Fruit fly (Drosophila melanogaster) whole organism, embryonic: ENCODE results near the gene Arp10.

Source experiments
- Antp ChIP-seq: fragments of 200-800 bp; sonication (Bioruptor generic); optimal IDR thresholded peaks from 3 replicates; lab custom pipeline; 2016; ENCODE audit warnings: missing biosample characterization, missing genetic modification characterization
- Awh ChIP-seq: fragments of 200-800 bp; sonication (Bioruptor generic); IDR thresholded peaks from 2 replicates; pipeline ENCODE4, ENCODE4 v1.3.6; 2022; ENCODE audit warnings: missing biosample characterization, missing genetic modification characterization
- Bdp1 ChIP-seq: fragments of 200-800 bp; sonication (Bioruptor generic); optimal IDR thresholded peaks from 3 replicates; lab custom pipeline; 2016; ENCODE audit warnings: missing biosample characterization, missing genetic modification characterization
- BtbVII ChIP-seq: fragments of 200-800 bp; sonication (Bioruptor generic); optimal IDR thresholded peaks from 3 replicates; lab custom pipeline; 2017; ENCODE audit warnings: missing biosample characterization, mild to moderate bottlenecking, missing genetic modification characterization
- CG10462 ChIP-seq: fragments of 200-800 bp; sonication (Bioruptor generic); optimal IDR thresholded peaks from 2 replicates; lab custom pipeline; 2016; ENCODE audit warnings: missing biosample characterization, missing genetic modification characterization
- CG10959 ChIP-seq: fragments of 200-800 bp; sonication (Bioruptor generic); IDR thresholded peaks from 2 replicates; pipeline ENCODE4 v1.3.6; 2022; ENCODE audit warnings: missing biosample characterization, missing genetic modification characterization
- CG11093 ChIP-seq: fragments of 200-800 bp; sonication (Bioruptor generic); IDR thresholded peaks from 3 replicates; pipeline ENCODE4 v1.3.6; 2022; ENCODE audit warnings: missing biosample characterization, missing genetic modification characterization
- CG11696 ChIP-seq: fragments of 200-800 bp; sonication (Bioruptor generic); IDR thresholded peaks from 2 replicates; pipeline ENCODE4 v1.3.6; 2022; ENCODE audit warnings: missing biosample characterization, missing genetic modification characterization
- CG13123 ChIP-seq: fragments of 200-800 bp; sonication (Bioruptor generic); optimal IDR thresholded peaks from 2 replicates; lab custom pipeline; 2016; ENCODE audit warnings: missing biosample characterization, missing genetic modification characterization
- CG15011 ChIP-seq: fragments of 200-800 bp; sonication (Bioruptor generic); optimal IDR thresholded peaks from 3 replicates; lab custom pipeline; 2018; ENCODE audit warnings: missing biosample characterization, mild to moderate bottlenecking, missing genetic modification characterization
- CG15269 ChIP-seq: fragments of 200-800 bp; sonication (Bioruptor generic); optimal IDR thresholded peaks from 2 replicates; lab custom pipeline; 2018; ENCODE audit warnings: missing biosample characterization, mild to moderate bottlenecking, missing genetic modification characterization, moderate library complexity
- CG15601 ChIP-seq: fragments of 200-800 bp; sonication (Bioruptor generic); optimal IDR thresholded peaks from 3 replicates; lab custom pipeline; 2019; ENCODE audit warnings: missing biosample characterization, mild to moderate bottlenecking, missing genetic modification characterization, moderate library complexity
- CG16813 ChIP-seq: fragments of 200-800 bp; sonication (Bioruptor generic); IDR thresholded peaks from 3 replicates; pipeline ENCODE4 v1.3.6; 2022; ENCODE audit warnings: missing biosample characterization, missing genetic modification characterization; ENCODE audit not compliant: partially characterized antibody
- CG17359 ChIP-seq: fragments of 200-800 bp; sonication (Bioruptor generic); optimal IDR thresholded peaks from 3 replicates; lab custom pipeline; 2018; ENCODE audit warnings: missing biosample characterization, mild to moderate bottlenecking, missing genetic modification characterization, moderate library complexity
- CG17612 ChIP-seq: fragments of 200-800 bp; sonication (Bioruptor generic); IDR thresholded peaks from 2 replicates; pipeline ENCODE4 v1.3.6; 2022; ENCODE audit warnings: missing biosample characterization, missing genetic modification characterization
- CG18011 ChIP-seq: fragments of 200-800 bp; sonication (Bioruptor generic); optimal IDR thresholded peaks from 2 replicates; lab custom pipeline; 2017; ENCODE audit warnings: missing biosample characterization, missing genetic modification characterization, mild to moderate bottlenecking, moderate library complexity, missing genotype
- CG2120 ChIP-seq: fragments of 200-800 bp; sonication (Bioruptor generic); optimal IDR thresholded peaks from 3 replicates; lab custom pipeline; 2016; ENCODE audit warnings: missing biosample characterization, missing genetic modification characterization
- CG30403 ChIP-seq: fragments of 200-800 bp; sonication (Bioruptor generic); optimal IDR thresholded peaks from 3 replicates; lab custom pipeline; 2016; ENCODE audit warnings: missing biosample characterization, missing genetic modification characterization
- CG31441 ChIP-seq: fragments of 200-800 bp; sonication (Bioruptor generic); IDR thresholded peaks from 2 replicates; pipeline ENCODE4 v1.3.6; 2022; ENCODE audit warnings: missing biosample characterization, missing genetic modification characterization
- CG4360 ChIP-seq: fragments of 200-800 bp; sonication (Bioruptor generic); IDR thresholded peaks from 2 replicates; pipeline ENCODE4 v1.3.6; 2022; ENCODE audit warnings: missing biosample characterization, missing genetic modification characterization
- CG43689 ChIP-seq: fragments of 200-800 bp; sonication (Bioruptor generic); IDR thresholded peaks from 2 replicates; pipeline ENCODE4 v1.3.6; 2022; ENCODE audit warnings: missing biosample characterization, missing genetic modification characterization
- CG4820 ChIP-seq: fragments of 200-800 bp; sonication (Bioruptor generic); optimal IDR thresholded peaks from 3 replicates; lab custom pipeline; 2016; ENCODE audit warnings: missing biosample characterization, missing genetic modification characterization
- CG5180 ChIP-seq: fragments of 200-800 bp; sonication (Bioruptor generic); optimal IDR thresholded peaks from 3 replicates; lab custom pipeline; 2017; ENCODE audit warnings: missing biosample characterization, missing genetic modification characterization, mild to moderate bottlenecking, moderate library complexity, missing genetic modification reagents
- CG6765 ChIP-seq: fragments of 200-800 bp; sonication (Bioruptor generic); optimal IDR thresholded peaks from 3 replicates; lab custom pipeline; 2017; ENCODE audit warnings: missing biosample characterization, mild to moderate bottlenecking, missing genetic modification characterization
- CG8359 ChIP-seq: fragments of 200-800 bp; sonication (Bioruptor generic); optimal IDR thresholded peaks from 2 replicates; lab custom pipeline; 2017; ENCODE audit warnings: missing biosample characterization, mild to moderate bottlenecking, missing genetic modification characterization, borderline replicate concordance
- Dek ChIP-seq: fragments of 200-800 bp; sonication (Bioruptor generic); optimal IDR thresholded peaks from 3 replicates; lab custom pipeline; 2019; ENCODE audit warnings: missing biosample characterization, mild to moderate bottlenecking, missing genetic modification characterization, moderate library complexity
- Doc3 ChIP-seq: fragments of 200-800 bp; sonication (Bioruptor generic); IDR thresholded peaks from 3 replicates; pipeline ENCODE4 v1.3.6; 2022; ENCODE audit warnings: missing biosample characterization, missing genetic modification characterization; ENCODE audit not compliant: partially characterized antibody
- Fer1 ChIP-seq: fragments of 200-800 bp; sonication (Bioruptor generic); optimal IDR thresholded peaks from 2 replicates; lab custom pipeline; 2017; ENCODE audit warnings: missing biosample characterization, mild to moderate bottlenecking, missing genetic modification characterization
- HmgZ ChIP-seq: fragments of 200-800 bp; sonication (Bioruptor generic); optimal IDR thresholded peaks from 2 replicates; lab custom pipeline; 2018; ENCODE audit warnings: missing biosample characterization, mild to moderate bottlenecking, missing genetic modification characterization
- MTF-1 ChIP-seq: fragments of 200-800 bp; sonication (Bioruptor generic); optimal IDR thresholded peaks from 2 replicates; lab custom pipeline; 2018; ENCODE audit warnings: missing biosample characterization, mild to moderate bottlenecking, missing genetic modification characterization, borderline replicate concordance
- Mrtf ChIP-seq: fragments of 200-800 bp; sonication (Bioruptor generic); IDR thresholded peaks from 3 replicates; pipeline ENCODE4 v1.3.6; 2022; ENCODE audit warnings: missing biosample characterization, missing genetic modification characterization
- NC2β ChIP-seq: fragments of 200-800 bp; sonication (Bioruptor generic); optimal IDR thresholded peaks from 2 replicates; lab custom pipeline; 2016; ENCODE audit warnings: missing biosample characterization, missing genetic modification characterization
- Rx ChIP-seq: fragments of 200-800 bp; sonication (Bioruptor generic); IDR thresholded peaks from 2 replicates; pipeline ENCODE4 v1.3.6; 2022; ENCODE audit warnings: missing biosample characterization, missing genetic modification characterization
- Six4 ChIP-seq: fragments of 200-800 bp; sonication (Bioruptor generic); optimal IDR thresholded peaks from 2 replicates; lab custom pipeline; 2016; ENCODE audit warnings: missing biosample characterization, missing genetic modification characterization
- Sry-β ChIP-seq: fragments of 200-800 bp; sonication (Bioruptor generic); optimal IDR thresholded peaks from 2 replicates; lab custom pipeline; 2018; ENCODE audit warnings: missing biosample characterization, mild to moderate bottlenecking, missing genetic modification characterization, moderate library complexity
- Stat92E ChIP-seq, 3 experiments: fragments of >200 bp in 2 of 3; fragments of 200-800 bp in 1 of 3; sonication (Bioruptor generic) in 1 of 3; optimal IDR thresholded peaks; 2 replicates each; lab custom pipeline; 2017 to 2019; ENCODE audit warnings: missing biosample characterization in 3 of 3, missing genetic modification characterization in 3 of 3, mild to moderate bottlenecking in 1 of 3, moderate library complexity in 1 of 3
- Xrp1 ChIP-seq: fragments of 200-800 bp; sonication (Bioruptor generic); IDR thresholded peaks from 2 replicates; pipeline ENCODE4 v1.3.6; 2022; ENCODE audit warnings: missing biosample characterization, missing genetic modification characterization
- dysf ChIP-seq: fragments of 200-800 bp; sonication (Bioruptor generic); IDR thresholded peaks from 3 replicates; pipeline ENCODE4 v1.3.6; 2022; ENCODE audit warnings: missing biosample characterization, missing genetic modification characterization
- en ChIP-seq: fragments of 200-800 bp; sonication (Bioruptor generic); optimal IDR thresholded peaks from 2 replicates; lab custom pipeline; 2016; ENCODE audit warnings: missing biosample characterization, missing genetic modification characterization
- fru ChIP-seq: fragments of >200 bp; optimal IDR thresholded peaks from 2 replicates; lab custom pipeline; 2017
- gcm ChIP-seq: fragments of 200-800 bp; sonication (Bioruptor generic); optimal IDR thresholded peaks from 2 replicates; lab custom pipeline; 2019; ENCODE audit warnings: missing biosample characterization, mild to moderate bottlenecking, missing genetic modification characterization, moderate library complexity
- mam ChIP-seq: fragments of 200-800 bp; sonication (Bioruptor generic); optimal IDR thresholded peaks from 3 replicates; lab custom pipeline; 2016; ENCODE audit warnings: missing biosample characterization, missing genetic modification characterization
- seq ChIP-seq: fragments of 200-800 bp; sonication (Bioruptor generic); IDR thresholded peaks from 2 replicates; pipeline ENCODE4 v1.3.6; 2022; ENCODE audit warnings: missing biosample characterization, missing genetic modification characterization
- sisA ChIP-seq: fragments of 200-800 bp; sonication (Bioruptor generic); IDR thresholded peaks from 2 replicates; pipeline ENCODE4 v1.3.6; 2022; ENCODE audit warnings: missing biosample characterization, missing genetic modification characterization
- sr ChIP-seq: fragments of 200-800 bp; sonication (Bioruptor generic); IDR thresholded peaks from 3 replicates; pipeline ENCODE4 v1.3.6; 2022; ENCODE audit warnings: missing biosample characterization, missing genetic modification characterization
- trem ChIP-seq: fragments of 200-800 bp; optimal IDR thresholded peaks from 3 replicates; lab custom pipeline; 2019; ENCODE audit warnings: missing biosample characterization, mild to moderate bottlenecking, missing genetic modification characterization, moderate library complexity
- usp ChIP-seq: fragments of >200 bp; optimal IDR thresholded peaks from 2 replicates; lab custom pipeline; 2017; ENCODE audit warnings: missing biosample characterization, missing genetic modification characterization
- vvl ChIP-seq: fragments of 200-800 bp; sonication (Bioruptor generic); IDR thresholded peaks from 2 replicates; pipeline ENCODE4 v1.3.6; 2022; ENCODE audit warnings: missing biosample characterization, missing genetic modification characterization
- wor ChIP-seq: fragments of 200-800 bp; sonication (Bioruptor generic); IDR thresholded peaks from 2 replicates; pipeline ENCODE4 v1.3.6; 2022; ENCODE audit warnings: missing biosample characterization, missing genetic modification characterization
- yki ChIP-seq: fragments of >200 bp; optimal IDR thresholded peaks from 3 replicates; lab custom pipeline; 2018

Gene Arp10

DNA sequence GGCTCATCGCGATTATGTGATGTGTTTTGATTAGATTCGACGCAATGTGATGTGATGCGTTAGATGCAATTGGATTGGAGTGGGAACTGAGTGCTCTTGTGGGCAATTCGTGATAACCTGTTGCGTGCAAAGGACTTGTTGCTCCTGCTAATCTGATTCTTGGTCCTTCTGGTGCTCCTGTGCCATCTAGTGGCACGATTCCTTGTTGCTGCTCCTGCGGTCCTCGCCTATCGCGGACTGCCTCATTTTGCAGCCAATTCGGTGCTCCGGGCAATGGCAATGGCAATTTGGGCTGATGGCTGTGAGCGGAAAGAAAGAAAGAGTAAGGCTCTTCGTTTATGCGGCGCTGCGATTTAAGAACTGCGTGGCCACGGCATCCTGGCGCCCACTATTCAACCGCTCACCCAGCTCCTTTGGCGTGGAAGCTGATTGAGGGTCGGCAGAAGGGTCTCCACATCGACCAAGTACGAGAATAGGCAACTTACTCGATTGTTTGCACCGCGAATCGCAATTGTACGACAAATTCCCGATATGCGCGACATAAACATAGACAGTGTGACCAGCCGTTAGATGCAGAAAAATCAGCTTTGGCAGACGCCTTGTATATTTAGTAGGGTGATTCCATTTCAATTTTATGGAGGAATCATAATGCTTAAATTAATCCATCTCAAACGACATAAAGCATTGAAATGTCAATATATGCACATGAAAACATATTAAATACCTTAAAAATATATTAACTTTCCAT lies 47.1 kb upstream of the Arp10 start, which contains the start of gene Mer (continued):
- TF ChIP-seq CG10959 (GFP tag; lab: Robert Waterston, UW) (peak; percentile 66), CG31441 (GFP tag; lab: Robert Waterston, UW) (peak; percentile 81), HmgZ (tag; lab: Kevin White, UChicago) (peak; percentile 89), CG10462 (GFP tag; lab: Kevin White, UChicago) (peak; percentile 62), BtbVII (peak; percentile 88), Sry-β (GFP tag; lab: Kevin White, UChicago) (peak; percentile 14), yki (peak; percentile 41), Awh (peak; percentile 79), CG17359 (tag; lab: Kevin White, UChicago) (peak; percentile 80), CG15011 (GFP tag; lab: Kevin White, UChicago) (no peak), Dek (tag; lab: Kevin White, UChicago) (peak; percentile 74), seq (peak; percentile 85), CG4360 (GFP tag; lab: Robert Waterston, UW) (peak; percentile 62), CG30403 (peak; percentile 84), CG43689 (GFP tag; lab: Robert Waterston, UW) (0 out of 2 replicates have a peak, but pooled peaks have one; percentile 31), CG15269 (tag; lab: Kevin White, UChicago) (peak; percentile 86), Antp (GFP tag; lab: Kevin White, UChicago) (peak; percentile 92), CG8359 (GFP tag; lab: Kevin White, UChicago) (peak; percentile 54), CG13123 (GFP tag; lab: Kevin White, UChicago) (peak; percentile 40), CG11093 (GFP tag; lab: Robert Waterston, UW) (peak; percentile 55; the same call in 2 of the 3 replicates), mam (GFP tag; lab: Kevin White, UChicago) (peak; percentile 89), dysf (GFP tag; lab: Robert Waterston, UW) (peak; percentile 90), Stat92E (GFP tag; optimal IDR thresholded peaks at IDR 0.05; lab: Kevin White, UChicago) (peak in 1 of 3 experiments; percentile 42), sr (GFP tag; lab: Robert Waterston, UW) (peak; percentile 31; the same call in 1 of the 3 replicates), trem (peak; percentile 86), CG2120 (GFP tag; lab: Kevin White, UChicago) (peak; percentile 89), vvl (peak; percentile 82), gcm (peak; percentile 83), CG18011 (GFP tag; lab: Kevin White, UChicago) (peak; percentile 64), Doc3 (GFP tag; lab: Robert Waterston, UW) (no peak), CG17612 (GFP tag; lab: Robert Waterston, UW) (no peak), CG15601 (tag; lab: Kevin White, UChicago) (peak; percentile 63), Xrp1 (GFP tag; lab: Robert Waterston, UW) (peak; percentile 88), en (GFP tag; lab: Kevin White, UChicago) (peak; percentile 70), Six4 (GFP tag; lab: Kevin White, UChicago) (peak; percentile 78), CG16813 (GFP tag; lab: Robert Waterston, UW) (no peak), fru (lab: Kevin White, UChicago) (no peak), wor (GFP tag; lab: Robert Waterston, UW) (peak; percentile 56; the same call in 1 of the 2 replicates), NC2β (peak; percentile 79), sisA (GFP tag; lab: Robert Waterston, UW) (peak; percentile 76), CG6765 (peak; percentile 78), usp (no peak), Mrtf (GFP tag; lab: Robert Waterston, UW) (peak; percentile 85), Rx (peak; percentile 63), CG11696 (GFP tag; lab: Robert Waterston, UW) (no peak), CG4820 (GFP tag; lab: Kevin White, UChicago) (peak; percentile 99), Fer1 (peak; percentile 91), Bdp1 (peak; percentile 73), CG5180 (GFP tag; lab: Kevin White, UChicago) (peak; percentile 63), MTF-1 (peak; percentile 71)
